Fruit fly (Drosophila melanogaster): ENCODE data around the gene HP4.

Gene HP4

dm6 chr3L:7970442-7970841 is 5.5 kb downstream of the HP4 start, which contains the start of gene RNaseX25 (continued):
- TF ChIP-seq CG2116 (GFP tag; optimal IDR thresholded peaks at IDR 0.05), result peak; percentile 41
- peak; percentile 98 for TF ChIP-seq CG13287 (GFP tag; IDR thresholded peaks at IDR 0.05; ENCODE audit: partially characterized antibody)
- TF ChIP-seq CG32772 (GFP tag; IDR thresholded peaks at IDR 0.05), result no peak
- no peak for TF ChIP-seq gce (GFP tag; IDR thresholded peaks at IDR 0.05)
- peak; percentile 62 for TF ChIP-seq pzg (GFP tag; optimal IDR thresholded peaks at IDR 0.05)
- no peak for TF ChIP-seq Neu2 (GFP tag; optimal IDR thresholded peaks at IDR 0.05; ENCODE audit: borderline replicate concordance)
- TF ChIP-seq CG12659 (GFP tag; optimal IDR thresholded peaks at IDR 0.05), result peak; percentile 48
- TF ChIP-seq z (GFP tag; IDR thresholded peaks at IDR 0.05), result no peak
- no peak for TF ChIP-seq lmd (GFP tag; IDR thresholded peaks at IDR 0.05)
- no peak for TF ChIP-seq wdn (GFP tag; IDR thresholded peaks at IDR 0.05)
- peak; percentile 79 for TF ChIP-seq MESR4 (GFP tag; optimal IDR thresholded peaks at IDR 0.05)
- TF ChIP-seq ftz-f1 (GFP tag; optimal IDR thresholded peaks at IDR 0.05), result peak; percentile 71
- peak; percentile 88 for TF ChIP-seq hb (GFP tag; IDR thresholded peaks at IDR 0.05; ENCODE audit: partially characterized antibody)
- TF ChIP-seq CoRest (tag; optimal IDR thresholded peaks at IDR 0.05), result no peak
- no peak for TF ChIP-seq CG18262 (tag; optimal IDR thresholded peaks at IDR 0.05)
- peak; percentile 92 for TF ChIP-seq vnd (GFP tag; IDR thresholded peaks at IDR 0.05; ENCODE audit: partially characterized antibody)
- no peak for TF ChIP-seq CG9932 (GFP tag; IDR thresholded peaks at IDR 0.05)
- TF ChIP-seq Bgb (GFP tag; IDR thresholded peaks at IDR 0.05; ENCODE audit: partially characterized antibody), result peak; percentile 94
- no peak for TF ChIP-seq repo (GFP tag; optimal IDR thresholded peaks at IDR 0.05)
- no peak for TF ChIP-seq CG11695 (GFP tag; IDR thresholded peaks at IDR 0.05)
- peak; percentile 77 for TF ChIP-seq inv (GFP tag; IDR thresholded peaks at IDR 0.05; ENCODE audit: partially characterized antibody)
- TF ChIP-seq E2f2 (GFP tag; IDR thresholded peaks at IDR 0.05), result peak; percentile 92
- peak; percentile 88 for TF ChIP-seq CG14860 (GFP tag; IDR thresholded peaks at IDR 0.05; ENCODE audit: partially characterized antibody)
- no peak for TF ChIP-seq CG18476 (GFP tag; optimal IDR thresholded peaks at IDR 0.05)
- TF ChIP-seq Dp (GFP tag; optimal IDR thresholded peaks at IDR 0.05), result peak; percentile 83
- no peak for TF ChIP-seq CG12219 (GFP tag; optimal IDR thresholded peaks at IDR 0.05)
- no peak for TF ChIP-seq mam (GFP tag; optimal IDR thresholded peaks at IDR 0.05)
- no peak for TF ChIP-seq CG2678 (tag; optimal IDR thresholded peaks at IDR 0.05)
- peak; percentile 92 for TF ChIP-seq ato (GFP tag; IDR thresholded peaks at IDR 0.05; ENCODE audit: partially characterized antibody)
- TF ChIP-seq fd102C (GFP tag; optimal IDR thresholded peaks at IDR 0.05), result no peak
- TF ChIP-seq sisA (GFP tag; IDR thresholded peaks at IDR 0.05), result no peak
- no peak for TF ChIP-seq NK7.1 (GFP tag; optimal IDR thresholded peaks at IDR 0.05)
- TF ChIP-seq Nf-YC (tag; optimal IDR thresholded peaks at IDR 0.05), result peak; percentile 21
- no peak for TF ChIP-seq CG14667 (GFP tag; IDR thresholded peaks at IDR 0.05)
- TF ChIP-seq sens-2 (GFP tag; IDR thresholded peaks at IDR 0.05), result no peak
- TF ChIP-seq unc-4 (GFP tag; IDR thresholded peaks at IDR 0.05; ENCODE audit: partially characterized antibody), result peak; percentile 96
- TF ChIP-seq Doc2 (GFP tag; IDR thresholded peaks at IDR 0.05), result no peak
- no peak for TF ChIP-seq CG6683 (GFP tag; optimal IDR thresholded peaks at IDR 0.05)
- TF ChIP-seq ken (GFP tag; IDR thresholded peaks at IDR 0.05), result no peak
- TF ChIP-seq slp2 (GFP tag; optimal IDR thresholded peaks at IDR 0.05), result no peak
- TF ChIP-seq E2f1 (GFP tag; IDR thresholded peaks at IDR 0.05), result no peak
- TF ChIP-seq CG14710 (tag; optimal IDR thresholded peaks at IDR 0.05), result peak; percentile 10
- peak; percentile 93 for TF ChIP-seq bbx (GFP tag; IDR thresholded peaks at IDR 0.05; ENCODE audit: partially characterized antibody)
- TF ChIP-seq Myb (GFP tag; optimal IDR thresholded peaks at IDR 0.05), result no peak
- no peak for TF ChIP-seq org-1 (GFP tag; optimal IDR thresholded peaks at IDR 0.05)
- peak; percentile 58 for TF ChIP-seq Sry-δ (GFP tag; optimal IDR thresholded peaks at IDR 0.05)
- no peak for TF ChIP-seq TFAM (GFP tag; optimal IDR thresholded peaks at IDR 0.05)
- TF ChIP-seq tll (GFP tag; optimal IDR thresholded peaks at IDR 0.05), result no peak
- peak; percentile 64; the same call in 1 of the 2 replicates for TF ChIP-seq CG42726 (GFP tag; IDR thresholded peaks at IDR 0.05; ENCODE audit: partially characterized antibody)
- TF ChIP-seq tap (tag; optimal IDR thresholded peaks at IDR 0.05), result no peak

Data from whole organism, embryonic.